Worm (Caenorhabditis elegans) whole organism, L1 larva: ENCODE results near the gene C34E10.10.

Experiments
- aha-1 ChIP-seq: fragments of 150-350 bp; optimal IDR thresholded peaks from 2 replicates; lab custom pipeline; 2014; ENCODE audit warnings: missing biosample characterization, missing genetic modification characterization
- aly-2 ChIP-seq: fragments of 150-350 bp; optimal IDR thresholded peaks from 2 replicates; lab custom pipeline; 2014; ENCODE audit warnings: missing biosample characterization, missing genetic modification characterization
- ama-1 ChIP-seq: fragments of 150-350 bp; optimal IDR thresholded peaks from 2 replicates; lab custom pipeline; 2014
- lin-15B ChIP-seq: fragments of 150-350 bp; sonication (generic microtip); optimal IDR thresholded peaks from 3 replicates; lab custom pipeline; 2014; ENCODE audit warnings: missing biosample characterization, missing genetic modification characterization
- lin-35 ChIP-seq, 2 experiments: fragments of 150-350 bp; optimal IDR thresholded peaks; 2 replicates each; lab custom pipeline; 2014; ENCODE audit warnings: missing biosample characterization in 2 of 2, missing genetic modification characterization in 2 of 2, missing genetic modification reagents in 2 of 2
- lir-3 ChIP-seq: sonication (generic microtip); optimal IDR thresholded peaks from 2 replicates; lab custom pipeline; 2016; ENCODE audit warnings: mild to moderate bottlenecking, missing genetic modification characterization, moderate library complexity, missing compliant biosample characterization; ENCODE audit not compliant: poor library complexity
- nhr-90 ChIP-seq: sonication (generic microtip); optimal IDR thresholded peaks from 2 replicates; lab custom pipeline; 2016; ENCODE audit warnings: mild to moderate bottlenecking, missing genetic modification characterization, missing compliant biosample characterization; ENCODE audit not compliant: poor library complexity
- pqm-1 ChIP-seq: sonication (generic microtip); optimal IDR thresholded peaks from 3 replicates; lab custom pipeline; 2017; ENCODE audit warnings: missing biosample characterization, missing genetic modification characterization
- rnt-1 ChIP-seq: sonication (generic microtip); optimal IDR thresholded peaks from 2 replicates; lab custom pipeline; 2016; ENCODE audit warnings: mild to moderate bottlenecking, missing genetic modification characterization, moderate library complexity, missing compliant biosample characterization
- snpc-4 ChIP-seq: fragments of 150-350 bp; optimal IDR thresholded peaks from 2 replicates; lab custom pipeline; 2014; ENCODE audit warnings: missing biosample characterization, missing genetic modification characterization
- snu-23 ChIP-seq: sonication (generic microtip); optimal IDR thresholded peaks from 2 replicates; lab custom pipeline; 2016; ENCODE audit warnings: missing genetic modification characterization, missing compliant biosample characterization
- unc-62 ChIP-seq: fragments of 150-350 bp; optimal IDR thresholded peaks from 2 replicates; lab custom pipeline; 2014; ENCODE audit warnings: missing biosample characterization, missing genetic modification reagents, missing genetic modification characterization

DNA sequence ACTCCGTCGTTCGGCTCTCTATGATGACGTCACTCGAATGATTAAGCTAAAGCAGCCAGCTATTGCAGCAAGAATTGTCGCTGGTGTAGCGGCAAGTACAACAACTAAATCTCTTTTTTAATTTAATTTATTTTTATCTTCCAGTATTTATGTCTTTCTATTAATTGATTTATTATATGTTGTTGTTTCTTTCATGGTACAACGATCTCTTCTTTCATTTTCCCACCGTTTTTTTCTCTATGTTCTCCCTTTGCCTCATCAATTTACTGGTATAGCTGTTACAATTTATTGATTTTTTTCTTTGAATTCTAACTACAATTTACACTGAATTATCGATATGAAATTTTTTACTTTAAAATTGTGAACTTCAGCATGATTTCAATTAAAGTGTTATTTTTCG lies 32.0 kb downstream of the C34E10.10 start, which contains the start of gene moc-6:
- TF ChIP-seq pqm-1 (tag; lab: Kevin White, UChicago) (no peak), snu-23 (GFP tag; lab: Kevin White, UChicago) (no peak), nhr-90 (tag; lab: Kevin White, UChicago) (no peak), unc-62 (GFP tag; lab: Kevin White, UChicago) (no peak), aly-2 (tag; lab: Kevin White, UChicago) (no peak), lir-3 (tag; lab: Kevin White, UChicago) (no peak), snpc-4 (tag; lab: Kevin White, UChicago) (no peak), ama-1 (lab: Kevin White, UChicago) (no peak), rnt-1 (tag; lab: Kevin White, UChicago) (no peak), aha-1 (tag; lab: Kevin White, UChicago) (no peak), lin-35 (GFP tag; optimal IDR thresholded peaks at IDR 0.05; lab: Kevin White, UChicago) (no peak), lin-15B (tag; lab: Kevin White, UChicago) (no peak)
